Fruit fly (Drosophila melanogaster): ENCODE results near the gene CG3919.

dm6 chr3L:14406613-14407012, 3.8 kb upstream of the CG3919 start:
- TF ChIP-seq EcR (GFP tag; optimal IDR thresholded peaks at IDR 0.05) (no peak), usp (GFP tag; optimal IDR thresholded peaks at IDR 0.05) (no peak)
